Fruit fly (Drosophila melanogaster) whole organism, embryonic: ENCODE results near the gene ND-30.

Experiments used
- Atf-2 ChIP-seq: fragments of 200-800 bp; sonication (Bioruptor generic); optimal IDR thresholded peaks from 2 replicates; lab custom pipeline; 2016; ENCODE audit warnings: missing biosample characterization, missing genetic modification characterization
- CG10462 ChIP-seq: fragments of 200-800 bp; sonication (Bioruptor generic); optimal IDR thresholded peaks from 2 replicates; lab custom pipeline; 2016; ENCODE audit warnings: missing biosample characterization, missing genetic modification characterization
- CG12236 ChIP-seq: fragments of 200-800 bp; sonication (Bioruptor generic); optimal IDR thresholded peaks from 2 replicates; lab custom pipeline; 2016; ENCODE audit warnings: missing biosample characterization, missing genetic modification characterization
- CG12744 ChIP-seq: fragments of 200-800 bp; sonication (Bioruptor generic); optimal IDR thresholded peaks from 2 replicates; lab custom pipeline; 2016; ENCODE audit warnings: missing biosample characterization, missing genetic modification characterization
- CG14710 ChIP-seq: fragments of 200-800 bp; sonication (Bioruptor generic); optimal IDR thresholded peaks from 3 replicates; lab custom pipeline; 2019; ENCODE audit warnings: missing biosample characterization, mild to moderate bottlenecking, missing genetic modification characterization, moderate library complexity
- CG15696 ChIP-seq: fragments of 200-800 bp; sonication (Bioruptor generic); optimal IDR thresholded peaks from 2 replicates; lab custom pipeline; 2019; ENCODE audit warnings: missing biosample characterization, mild to moderate bottlenecking, missing genetic modification characterization, moderate library complexity
- CG1603 ChIP-seq: fragments of 200-800 bp; sonication (Bioruptor generic); optimal IDR thresholded peaks from 2 replicates; lab custom pipeline; 2019; ENCODE audit warnings: missing biosample characterization, mild to moderate bottlenecking, missing genetic modification characterization, moderate library complexity
- CG17359 ChIP-seq: fragments of 200-800 bp; sonication (Bioruptor generic); optimal IDR thresholded peaks from 3 replicates; lab custom pipeline; 2018; ENCODE audit warnings: missing biosample characterization, mild to moderate bottlenecking, missing genetic modification characterization, moderate library complexity
- CG18764 ChIP-seq: fragments of 200-800 bp; sonication (Bioruptor generic); optimal IDR thresholded peaks from 3 replicates; lab custom pipeline; 2016; ENCODE audit warnings: missing biosample characterization, missing genetic modification characterization
- CG30431 ChIP-seq: fragments of 200-800 bp; sonication (Bioruptor generic); optimal IDR thresholded peaks from 2 replicates; lab custom pipeline; 2017; ENCODE audit warnings: missing biosample characterization, missing genetic modification characterization
- CG32532 ChIP-seq: fragments of 200-800 bp; sonication (Bioruptor generic); IDR thresholded peaks from 2 replicates; pipeline ENCODE4 v1.3.6; 2022; ENCODE audit warnings: missing biosample characterization, missing genetic modification characterization
- CG33213 ChIP-seq: fragments of 200-800 bp; sonication (Bioruptor generic); optimal IDR thresholded peaks from 3 replicates; lab custom pipeline; 2016; ENCODE audit warnings: missing biosample characterization, missing genetic modification characterization
- CG6254 ChIP-seq: fragments of 200-800 bp; sonication (Bioruptor generic); optimal IDR thresholded peaks from 3 replicates; lab custom pipeline; 2017; ENCODE audit warnings: mild to moderate bottlenecking, missing biosample characterization, missing genetic modification reagents, missing genetic modification characterization
- CG7745 ChIP-seq: fragments of 200-800 bp; sonication (Bioruptor generic); optimal IDR thresholded peaks from 2 replicates; lab custom pipeline; 2018; ENCODE audit warnings: missing biosample characterization, mild to moderate bottlenecking, missing genetic modification characterization, moderate library complexity
- CG9437 ChIP-seq: fragments of 200-800 bp; sonication (Bioruptor generic); optimal IDR thresholded peaks from 2 replicates; lab custom pipeline; 2018; ENCODE audit warnings: missing biosample characterization, mild to moderate bottlenecking, missing genetic modification characterization
- CG9609 ChIP-seq: fragments of 200-800 bp; sonication (Bioruptor generic); optimal IDR thresholded peaks from 3 replicates; lab custom pipeline; 2016; ENCODE audit warnings: missing biosample characterization, missing genetic modification characterization
- CHES-1-like ChIP-seq: fragments of 200-800 bp; sonication (Bioruptor generic); optimal IDR thresholded peaks from 2 replicates; lab custom pipeline; 2016; ENCODE audit warnings: missing biosample characterization, missing genetic modification characterization
- E2f1 ChIP-seq: fragments of 200-800 bp; sonication (Bioruptor generic); IDR thresholded peaks from 2 replicates; pipeline ENCODE4 v1.3.6; 2022; ENCODE audit warnings: missing biosample characterization, missing genetic modification characterization
- ERR ChIP-seq: fragments of 200-800 bp; sonication (Bioruptor generic); optimal IDR thresholded peaks from 2 replicates; lab custom pipeline; 2016; ENCODE audit warnings: missing biosample characterization, missing genetic modification characterization
- Lim3 ChIP-seq: fragments of 200-800 bp; sonication (Bioruptor generic); IDR thresholded peaks from 2 replicates; pipeline ENCODE4 v1.3.6; 2022; ENCODE audit warnings: missing biosample characterization, missing genetic modification characterization
- Mad ChIP-seq: fragments of 200-800 bp; sonication (Bioruptor generic); optimal IDR thresholded peaks from 2 replicates; lab custom pipeline; 2016; ENCODE audit warnings: missing biosample characterization, missing genetic modification characterization
- Meics ChIP-seq: fragments of 200-800 bp; sonication (Bioruptor generic); optimal IDR thresholded peaks from 2 replicates; lab custom pipeline; 2017; ENCODE audit warnings: missing biosample characterization, mild to moderate bottlenecking, missing genetic modification characterization
- Mes4 ChIP-seq: fragments of 200-800 bp; sonication (Bioruptor generic); optimal IDR thresholded peaks from 2 replicates; lab custom pipeline; 2016; ENCODE audit warnings: missing biosample characterization, missing genetic modification characterization
- NC2β ChIP-seq: fragments of 200-800 bp; sonication (Bioruptor generic); optimal IDR thresholded peaks from 2 replicates; lab custom pipeline; 2016; ENCODE audit warnings: missing biosample characterization, missing genetic modification characterization
- Oli ChIP-seq: fragments of 200-800 bp; sonication (Bioruptor generic); optimal IDR thresholded peaks from 2 replicates; lab custom pipeline; 2018; ENCODE audit warnings: missing biosample characterization, mild to moderate bottlenecking, missing genetic modification characterization, moderate library complexity
- Trl ChIP-seq, 3 experiments: fragments of >200 bp in 2 of 3; fragments of 200-800 bp in 1 of 3; sonication (Bioruptor generic) in 1 of 3; optimal IDR thresholded peaks; 2 replicates in 1 of 3; 3 replicates in 2 of 3; lab custom pipeline; 2016 to 2017; ENCODE audit warnings: missing biosample characterization in 1 of 3, missing genetic modification characterization in 1 of 3
- ara ChIP-seq: fragments of 200-800 bp; sonication (Bioruptor generic); IDR thresholded peaks from 2 replicates; pipeline ENCODE4 v1.3.6; 2022; ENCODE audit warnings: missing biosample characterization, missing genetic modification characterization
- ash1 ChIP-seq: fragments of 200-800 bp; sonication (Bioruptor generic); optimal IDR thresholded peaks from 2 replicates; lab custom pipeline; 2018; ENCODE audit warnings: missing biosample characterization, mild to moderate bottlenecking, missing genetic modification characterization
- cas ChIP-seq: fragments of 200-800 bp; sonication (Bioruptor generic); IDR thresholded peaks from 2 replicates; pipeline ENCODE4 v1.3.6; 2022; ENCODE audit warnings: missing biosample characterization, missing genetic modification characterization
- eyg ChIP-seq: fragments of 200-800 bp; sonication (Bioruptor generic); optimal IDR thresholded peaks from 3 replicates; lab custom pipeline; 2016; ENCODE audit warnings: missing biosample characterization, missing genetic modification characterization
- gfzf ChIP-seq: fragments of 200-800 bp; sonication (Bioruptor generic); optimal IDR thresholded peaks from 2 replicates; lab custom pipeline; 2016; ENCODE audit warnings: missing biosample characterization, mild to moderate bottlenecking, missing genetic modification characterization, moderate library complexity
- grn ChIP-seq: fragments of 200-800 bp; sonication (Bioruptor generic); optimal IDR thresholded peaks from 3 replicates; lab custom pipeline; 2017; ENCODE audit warnings: missing biosample characterization, missing genetic modification characterization
- her ChIP-seq: fragments of 200-800 bp; sonication (Bioruptor generic); optimal IDR thresholded peaks from 2 replicates; lab custom pipeline; 2016; ENCODE audit warnings: missing biosample characterization, missing genetic modification characterization
- hth ChIP-seq: fragments of >200 bp; optimal IDR thresholded peaks from 2 replicates; lab custom pipeline; 2017; ENCODE audit warnings: inconsistent platforms
- ind ChIP-seq: fragments of 200-800 bp; sonication (Bioruptor generic); optimal IDR thresholded peaks from 3 replicates; lab custom pipeline; 2016; ENCODE audit warnings: missing biosample characterization, missing genetic modification characterization
- insv ChIP-seq, 2 experiments: fragments of 200-800 bp; sonication (Bioruptor generic); optimal IDR thresholded peaks; 3 replicates each; lab custom pipeline; 2016 to 2018; ENCODE audit warnings: missing biosample characterization in 2 of 2, missing genetic modification characterization in 2 of 2
- jigr1 ChIP-seq: fragments of 200-800 bp; sonication (Bioruptor generic); IDR thresholded peaks from 3 replicates; pipeline ENCODE4 v1.3.6; 2022; ENCODE audit warnings: missing biosample characterization, missing genetic modification characterization
- kay ChIP-seq: fragments of 200-800 bp; sonication (Bioruptor generic); optimal IDR thresholded peaks from 2 replicates; lab custom pipeline; 2016; ENCODE audit warnings: missing biosample characterization, missing genetic modification characterization
- klu ChIP-seq: fragments of 200-800 bp; sonication (Bioruptor generic); IDR thresholded peaks from 2 replicates; pipeline ENCODE4 v1.3.6; 2022; ENCODE audit warnings: missing biosample characterization, missing genetic modification characterization
- onecut ChIP-seq: fragments of 200-800 bp; sonication (Bioruptor generic); IDR thresholded peaks from 2 replicates; pipeline ENCODE4 v1.3.6; 2022; ENCODE audit warnings: missing biosample characterization, missing genetic modification characterization
- peb ChIP-seq: fragments of 200-800 bp; sonication (Bioruptor generic); IDR thresholded peaks from 2 replicates; pipeline ENCODE4 v1.3.6; 2022; ENCODE audit warnings: missing biosample characterization, missing genetic modification characterization
- phol ChIP-seq: fragments of 200-800 bp; sonication (Bioruptor generic); optimal IDR thresholded peaks from 3 replicates; lab custom pipeline; 2018; ENCODE audit warnings: missing biosample characterization, mild to moderate bottlenecking, missing genetic modification characterization, moderate library complexity
- ro ChIP-seq: fragments of 200-800 bp; sonication (Bioruptor generic); IDR thresholded peaks from 2 replicates; pipeline ENCODE4 v1.3.6; 2022; ENCODE audit warnings: missing biosample characterization, missing genetic modification characterization
- sim ChIP-seq: fragments of 200-800 bp; sonication (Bioruptor generic); IDR thresholded peaks from 2 replicates; pipeline ENCODE4 v1.3.6; 2022; ENCODE audit warnings: missing biosample characterization, missing genetic modification characterization
- slbo ChIP-seq: fragments of 200-800 bp; sonication (Bioruptor generic); IDR thresholded peaks from 2 replicates; pipeline ENCODE4 v1.3.6; 2022; ENCODE audit warnings: missing biosample characterization, missing genetic modification characterization
- sna ChIP-seq: fragments of 200-800 bp; sonication (Bioruptor generic); IDR thresholded peaks from 2 replicates; pipeline ENCODE4 v1.3.6; 2022; ENCODE audit warnings: missing biosample characterization, missing genetic modification characterization; ENCODE audit not compliant: partially characterized antibody
- tin ChIP-seq: fragments of 200-800 bp; sonication (Bioruptor generic); optimal IDR thresholded peaks from 3 replicates; lab custom pipeline; 2016; ENCODE audit warnings: missing biosample characterization, missing genetic modification characterization
- vfl ChIP-seq: fragments of 200-800 bp; sonication (Bioruptor generic); optimal IDR thresholded peaks from 2 replicates; lab custom pipeline; 2016; ENCODE audit warnings: missing biosample characterization, missing genetic modification characterization
- zen ChIP-seq: fragments of 200-800 bp; sonication (Bioruptor generic); optimal IDR thresholded peaks from 3 replicates; lab custom pipeline; 2018; ENCODE audit warnings: missing biosample characterization, mild to moderate bottlenecking, missing genetic modification characterization, moderate library complexity

ND-30 gene

dm6 chr3L:3198447-3199402 is 39.3 kb upstream of the ND-30 start, which contains the start of the genes CG32276 and gry (continued):
- TF ChIP-seq ro (GFP tag; lab: Robert Waterston, UW) (0 out of 2 replicates have a peak, but pooled peaks have one; percentile 16), sim (GFP tag; lab: Robert Waterston, UW) (no peak), CG1603 (tag; lab: Kevin White, UChicago) (peak; percentile 86), insv (GFP tag; optimal IDR thresholded peaks at IDR 0.05; lab: Kevin White, UChicago) (peak in 1 of 2 experiments; percentile 91), her (peak; percentile 71), E2f1 (peak; percentile 53), CG15696 (tag; lab: Kevin White, UChicago) (peak; percentile 75), CG14710 (tag; lab: Kevin White, UChicago) (peak; percentile 91), eyg (GFP tag; lab: Kevin White, UChicago) (peak; percentile 54), slbo (GFP tag; lab: Robert Waterston, UW) (peak; percentile 86), tin (GFP tag; lab: Kevin White, UChicago) (peak; percentile 85), CG9437 (peak; percentile 85), vfl (GFP tag; lab: Kevin White, UChicago) (peak; percentile 77), CG10462 (GFP tag; lab: Kevin White, UChicago) (peak; percentile 66), gfzf (GFP tag; lab: Kevin White, UChicago) (peak; percentile 94), CG6254 (GFP tag; lab: Kevin White, UChicago) (no peak), klu (GFP tag; lab: Robert Waterston, UW) (peak; percentile 46; the same call in 1 of the 2 replicates), ash1 (GFP tag; lab: Kevin White, UChicago) (no peak), CG9609 (GFP tag; lab: Kevin White, UChicago) (peak; percentile 82), hth (no peak), jigr1 (GFP tag; lab: Robert Waterston, UW) (no peak), CG30431 (peak; percentile 9), ara (GFP tag; lab: Robert Waterston, UW) (peak; percentile 46; the same call in 1 of the 2 replicates), Atf-2 (GFP tag; lab: Kevin White, UChicago) (peak; percentile 81), ERR (GFP tag; lab: Kevin White, UChicago) (peak; percentile 48), peb (GFP tag; lab: Robert Waterston, UW) (no peak), CHES-1-like (GFP tag; lab: Kevin White, UChicago) (peak; percentile 89), CG7745 (tag; lab: Kevin White, UChicago) (no peak), sna (no peak), onecut (GFP tag; lab: Robert Waterston, UW) (peak; percentile 30), NC2β (GFP tag; lab: Kevin White, UChicago) (peak; percentile 84), Trl (optimal IDR thresholded peaks at IDR 0.05; lab: Kevin White, UChicago) (peak in 1 of 2 experiments; percentile 14), Trl (GFP tag; optimal IDR thresholded peaks at IDR 0.05; lab: Kevin White, UChicago) (peak; percentile 85), Oli (tag; lab: Kevin White, UChicago) (peak; percentile 54), grn (no peak), zen (tag; lab: Kevin White, UChicago) (peak; percentile 69), Lim3 (GFP tag; lab: Robert Waterston, UW) (no peak), CG32532 (GFP tag; lab: Robert Waterston, UW) (peak; percentile 81), phol (tag; lab: Kevin White, UChicago) (peak; percentile 90), Meics (GFP tag; lab: Kevin White, UChicago) (peak; percentile 78), CG33213 (GFP tag; lab: Kevin White, UChicago) (peak; percentile 81), Mad (GFP tag; lab: Kevin White, UChicago) (peak; percentile 82), CG18764 (GFP tag; lab: Kevin White, UChicago) (peak; percentile 74), kay (GFP tag; lab: Kevin White, UChicago) (peak; percentile 83), ind (GFP tag; lab: Kevin White, UChicago) (peak; percentile 81), Mes4 (peak; percentile 80), CG12236 (GFP tag; lab: Kevin White, UChicago) (peak; percentile 41), CG12744 (no peak), CG17359 (tag; lab: Kevin White, UChicago) (peak; percentile 62), cas (GFP tag; lab: Robert Waterston, UW) (peak; percentile 54; the same call in 1 of the 2 replicates)
